Worm (Caenorhabditis elegans): ENCODE results near the gene C26H9A.3.
"Not testable (repeated sequence)": the region's sequence is repeated elsewhere in the genome, so short reads cannot be mapped to it uniquely, and the experiment has no call there.

Gene C26H9A.3

ce11 chrIV:12639311-12639710 lies at the start of gene C26H9A.3:
Gene C26H9A.3 (minus strand): TSS chrIV:12639411.
- TF ChIP-seq unc-62 (GFP tag; optimal IDR thresholded peaks at IDR 0.05), result not testable (repeated sequence)

- TF ChIP-seq unc-62 (GFP tag; optimal IDR thresholded peaks at IDR 0.05), result no peak
Observed at ce11 chrIV:12688370-12688769, 49.2 kb upstream of the C26H9A.3 start, which contains the start of gene T23B5.3. Gene T23B5.3 (plus strand): TSS chrIV:12688670.

ce11 chrIV:12685827-12686226 lies 46.6 kb upstream of the C26H9A.3 start:
- no peak for TF ChIP-seq unc-62 (GFP tag; optimal IDR thresholded peaks at IDR 0.05)

- TF ChIP-seq unc-62 (GFP tag; optimal IDR thresholded peaks at IDR 0.05), result no peak
Observed at ce11 chrIV:12684826-12685594, 45.8 kb upstream of the C26H9A.3 start.

ce11 chrIV:12684341-12684740 lies 45.1 kb upstream of the C26H9A.3 start, which contains the start of gene prmt-9:
Gene prmt-9 (minus strand): TSS chrIV:12684378.
- no peak for TF ChIP-seq unc-62 (GFP tag; optimal IDR thresholded peaks at IDR 0.05)

- TF ChIP-seq unc-62 (GFP tag; optimal IDR thresholded peaks at IDR 0.05), result not testable (repeated sequence)
Observed at ce11 chrIV:12677137-12677536, 37.9 kb upstream of the C26H9A.3 start, which contains the start of gene T23B5.6. Gene T23B5.6 (minus strand): TSS chrIV:12677237.

ce11 chrIV:12674700-12675099 lies 35.5 kb upstream of the C26H9A.3 start, which contains the start of gene T23B5.4:
Gene T23B5.4 (plus strand): TSS chrIV:12675000.
- TF ChIP-seq unc-62 (GFP tag; optimal IDR thresholded peaks at IDR 0.05), result no peak

- TF ChIP-seq unc-62 (GFP tag; optimal IDR thresholded peaks at IDR 0.05), result no peak
Observed at ce11 chrIV:12653094-12653493, 13.9 kb upstream of the C26H9A.3 start, which contains the start of the genes wdfy-3 and C26H9A.4. Gene wdfy-3 (plus strand): TSS chrIV:12653401. Gene C26H9A.4 (plus strand): TSS chrIV:12653410.

ce11 chrIV:12651570-12651969 lies 12.4 kb upstream of the C26H9A.3 start:
- TF ChIP-seq unc-62 (GFP tag; optimal IDR thresholded peaks at IDR 0.05), result no peak

ce11 chrIV:12650597-12650996 lies 11.4 kb upstream of the C26H9A.3 start:
- no peak for TF ChIP-seq unc-62 (GFP tag; optimal IDR thresholded peaks at IDR 0.05)

ce11 chrIV:12640875-12641860 lies 2.0 kb upstream of the C26H9A.3 start:
- TF ChIP-seq unc-62 (GFP tag; optimal IDR thresholded peaks at IDR 0.05), result no peak

ce11 chrIV:12640137-12640536 lies 926 bp upstream of the C26H9A.3 start, which contains the start of gene vha-7:
Gene vha-7 (plus strand): TSS chrIV:12640462.
- no peak for TF ChIP-seq unc-62 (GFP tag; optimal IDR thresholded peaks at IDR 0.05)

- TF ChIP-seq unc-62 (GFP tag; optimal IDR thresholded peaks at IDR 0.05), result no peak
Observed at ce11 chrIV:12637340-12637739, 1.9 kb downstream of the C26H9A.3 start.

- no peak for TF ChIP-seq unc-62 (GFP tag; optimal IDR thresholded peaks at IDR 0.05)
Observed at ce11 chrIV:12633825-12634224, 5.4 kb downstream of the C26H9A.3 start.

ce11 chrIV:12632430-12632829 lies 6.8 kb downstream of the C26H9A.3 start:
- no peak for TF ChIP-seq unc-62 (GFP tag; optimal IDR thresholded peaks at IDR 0.05)

- no peak for TF ChIP-seq unc-62 (GFP tag; optimal IDR thresholded peaks at IDR 0.05)
Observed at ce11 chrIV:12630922-12631321, 8.3 kb downstream of the C26H9A.3 start, which contains the start of gene ark-1. Gene ark-1 (minus strand): TSS chrIV:12631022.
